Worm (Caenorhabditis elegans) whole organism, young adult: ENCODE data around the gene ZK218.5.

ENCODE experiments used
- B0019.2 ChIP-seq: fragments of 200-800 bp; sonication (Bioruptor generic); conservative IDR thresholded peaks from 2 replicates; pipeline ENCODE4 v1.3.6; 2022; ENCODE audit warnings: missing genetic modification reagents, missing genetic modification characterization, missing compliant biosample characterization
- B0261.1 ChIP-seq: sonication (generic microtip); optimal IDR thresholded peaks from 2 replicates; lab custom pipeline; 2016; ENCODE audit warnings: mild to moderate bottlenecking, missing genetic modification characterization, moderate library complexity, missing compliant biosample characterization
- B0336.3 ChIP-seq: fragments of 200-800 bp; sonication (Bioruptor generic); IDR thresholded peaks from 2 replicates; pipeline ENCODE4 v1.3.6; 2022; ENCODE audit warnings: missing genetic modification characterization, missing compliant biosample characterization
- F33H1.4 ChIP-seq: fragments of 200-800 bp; sonication (Bioruptor generic); IDR thresholded peaks from 2 replicates; pipeline ENCODE4 v1.3.6; 2022; ENCODE audit warnings: missing genetic modification reagents, missing genetic modification characterization, missing compliant biosample characterization
- F37B4.10 ChIP-seq: fragments of 200-800 bp; sonication (Bioruptor generic); IDR thresholded peaks from 2 replicates; pipeline ENCODE4 v1.3.6; 2022; ENCODE audit warnings: missing genetic modification characterization, missing compliant biosample characterization
- F55B11.4 ChIP-seq: sonication (generic microtip); optimal IDR thresholded peaks from 2 replicates; lab custom pipeline; 2016; ENCODE audit warnings: missing compliant biosample characterization, missing genetic modification characterization, borderline replicate concordance; ENCODE audit not compliant: insufficient read depth
- T07F8.4 ChIP-seq: sonication (generic microtip); optimal IDR thresholded peaks from 2 replicates; lab custom pipeline; 2016; ENCODE audit warnings: mild to moderate bottlenecking, missing genetic modification characterization, moderate library complexity, missing compliant biosample characterization
- Y79H2A.3 ChIP-seq: fragments of 200-800 bp; sonication (Bioruptor generic); conservative IDR thresholded peaks from 2 replicates; pipeline ENCODE4 v1.3.6; 2022; ENCODE audit warnings: missing genetic modification reagents, missing genetic modification characterization, missing compliant biosample characterization
- akir-1 ChIP-seq: fragments of 200-800 bp; sonication (Bioruptor generic); optimal IDR thresholded peaks from 2 replicates; lab custom pipeline; 2018; ENCODE audit warnings: mild to moderate bottlenecking, missing genetic modification characterization, moderate library complexity, missing compliant biosample characterization
- ama-1 ChIP-seq, 3 experiments: fragments of 150-350 bp in 1 of 3; sonication (generic microtip) in 2 of 3; optimal IDR thresholded peaks; 2 replicates each; lab custom pipeline; 2014 to 2018; ENCODE audit warnings: missing biosample characterization in 2 of 3, missing genetic modification characterization in 2 of 3, missing genetic modification reagents in 2 of 3
- atf-7 ChIP-seq: sonication (generic microtip); optimal IDR thresholded peaks from 2 replicates; lab custom pipeline; 2017; ENCODE audit warnings: mild to moderate bottlenecking, missing genetic modification characterization, missing compliant biosample characterization
- ceh-79 ChIP-seq: sonication (generic microtip); optimal IDR thresholded peaks from 2 replicates; lab custom pipeline; 2017; ENCODE audit warnings: mild to moderate bottlenecking, missing genetic modification characterization, missing compliant biosample characterization
- chd-7 ChIP-seq: sonication (generic microtip); optimal IDR thresholded peaks from 2 replicates; lab custom pipeline; 2016; ENCODE audit warnings: mild to moderate bottlenecking, missing genetic modification characterization, moderate library complexity, missing compliant biosample characterization
- dpff-1 ChIP-seq: sonication (generic microtip); optimal IDR thresholded peaks from 2 replicates; lab custom pipeline; 2017; ENCODE audit warnings: mild to moderate bottlenecking, missing genetic modification characterization, missing compliant biosample characterization
- egl-18 ChIP-seq: fragments of 200-800 bp; sonication (Bioruptor generic); IDR thresholded peaks from 2 replicates; pipeline ENCODE4 v1.3.6; 2022; ENCODE audit warnings: missing genetic modification reagents, missing genetic modification characterization, missing compliant biosample characterization
- egl-44 ChIP-seq: fragments of 200-800 bp; sonication (Bioruptor generic); IDR thresholded peaks from 2 replicates; pipeline ENCODE4 v1.3.6; 2022; ENCODE audit warnings: missing genetic modification reagents, missing genetic modification characterization, missing compliant biosample characterization
- ekl-4 ChIP-seq: fragments of 200-800 bp; sonication (Bioruptor generic); IDR thresholded peaks from 2 replicates; pipeline ENCODE4 v1.3.6; 2022; ENCODE audit warnings: missing genetic modification reagents, missing genetic modification characterization, missing compliant biosample characterization
- fkh-3 ChIP-seq: sonication (generic microtip); optimal IDR thresholded peaks from 2 replicates; lab custom pipeline; 2016; ENCODE audit warnings: mild to moderate bottlenecking, missing genetic modification characterization, missing compliant biosample characterization
- him-1 ChIP-seq: sonication (generic microtip); optimal IDR thresholded peaks from 2 replicates; lab custom pipeline; 2016; ENCODE audit warnings: missing genotype, missing genetic modification reagents, missing genetic modification characterization, missing compliant biosample characterization
- hlh-12 ChIP-seq: sonication (generic microtip); optimal IDR thresholded peaks from 2 replicates; lab custom pipeline; 2016; ENCODE audit warnings: missing genetic modification characterization, missing compliant biosample characterization
- lag-1 ChIP-seq: fragments of 200-800 bp; sonication (Bioruptor generic); IDR thresholded peaks from 2 replicates; pipeline ENCODE4 v1.3.6; 2022; ENCODE audit warnings: missing genetic modification reagents, missing genetic modification characterization, missing compliant biosample characterization
- let-607 ChIP-seq, 2 experiments: fragments of 200-800 bp in 1 of 2; sonication (Bioruptor generic) in 1 of 2; sonication (generic microtip) in 1 of 2; optimal IDR thresholded peaks; 2 replicates each; lab custom pipeline; 2016 to 2018; ENCODE audit warnings: mild to moderate bottlenecking in 2 of 2, missing compliant biosample characterization in 2 of 2, missing genetic modification characterization in 2 of 2, moderate library complexity in 2 of 2, missing genotype in 1 of 2
- lin-40 ChIP-seq: sonication (generic microtip); optimal IDR thresholded peaks from 2 replicates; lab custom pipeline; 2016; ENCODE audit warnings: missing genetic modification characterization, mild to moderate bottlenecking, missing compliant biosample characterization, missing genotype, missing genetic modification reagents
- lir-1 ChIP-seq: fragments of 200-800 bp; sonication (Bioruptor generic); conservative IDR thresholded peaks from 2 replicates; pipeline ENCODE4 v1.3.6; 2022; ENCODE audit warnings: missing genetic modification reagents, missing genetic modification characterization, missing compliant biosample characterization
- lsl-1 ChIP-seq: fragments of 200-800 bp; sonication (Bioruptor generic); optimal IDR thresholded peaks from 2 replicates; lab custom pipeline; 2018; ENCODE audit warnings: mild to moderate bottlenecking, missing genetic modification characterization, moderate library complexity, missing compliant biosample characterization
- madf-3 ChIP-seq: fragments of 200-800 bp; sonication (Bioruptor generic); IDR thresholded peaks from 2 replicates; pipeline ENCODE4 v1.3.6; 2022; ENCODE audit warnings: missing genetic modification reagents, missing genetic modification characterization, missing compliant biosample characterization
- mes-4 ChIP-seq: sonication (generic microtip); optimal IDR thresholded peaks from 2 replicates; lab custom pipeline; 2016; ENCODE audit warnings: missing genotype, missing genetic modification characterization, missing compliant biosample characterization
- mxl-1 ChIP-seq: sonication (generic microtip); optimal IDR thresholded peaks from 2 replicates; lab custom pipeline; 2016; ENCODE audit warnings: missing genetic modification characterization, missing compliant biosample characterization
- nfya-1 ChIP-seq: sonication (generic microtip); optimal IDR thresholded peaks from 2 replicates; lab custom pipeline; 2017; ENCODE audit warnings: antibody characterized with exemption, missing compliant biosample characterization, missing genetic modification characterization, borderline replicate concordance; ENCODE audit not compliant: insufficient read depth
- nhr-179 ChIP-seq: sonication (generic microtip); optimal IDR thresholded peaks from 2 replicates; lab custom pipeline; 2016; ENCODE audit warnings: mild to moderate bottlenecking, missing genetic modification characterization, missing compliant biosample characterization
- nhr-90 ChIP-seq: sonication (generic microtip); optimal IDR thresholded peaks from 2 replicates; lab custom pipeline; 2016; ENCODE audit warnings: missing genotype, mild to moderate bottlenecking, missing genetic modification characterization, missing compliant biosample characterization
- pbrm-1 ChIP-seq: fragments of 200-800 bp; sonication (Bioruptor generic); IDR thresholded peaks from 2 replicates; pipeline ENCODE4 v1.3.6; 2022; ENCODE audit warnings: missing genetic modification reagents, missing genetic modification characterization, missing compliant biosample characterization
- snpc-3.4 ChIP-seq: sonication (generic microtip); optimal IDR thresholded peaks from 2 replicates; lab custom pipeline; 2017; ENCODE audit warnings: missing genetic modification characterization, mild to moderate bottlenecking, missing compliant biosample characterization, antibody characterized with exemption, moderate library complexity, missing genotype, missing genetic modification reagents
- snpc-4 ChIP-seq, 5 experiments: fragments of 150-350 bp in 1 of 5; sonication (generic microtip) in 4 of 5; optimal IDR thresholded peaks; 2 replicates each; lab custom pipeline; 2014 to 2018; ENCODE audit warnings: missing genetic modification characterization in 5 of 5, missing biosample characterization in 3 of 5, antibody characterized with exemption in 2 of 5, mild to moderate bottlenecking in 2 of 5, missing compliant biosample characterization in 2 of 5, missing genotype in 2 of 5, moderate library complexity in 2 of 5, missing genetic modification reagents in 1 of 5
- somi-1 ChIP-seq: fragments of 200-800 bp; sonication (Bioruptor generic); optimal IDR thresholded peaks from 2 replicates; lab custom pipeline; 2018; ENCODE audit warnings: mild to moderate bottlenecking, missing genetic modification characterization, missing compliant biosample characterization
- sptf-2 ChIP-seq: fragments of 200-800 bp; sonication (Bioruptor generic); optimal IDR thresholded peaks from 2 replicates; lab custom pipeline; 2018; ENCODE audit warnings: mild to moderate bottlenecking, missing genetic modification characterization, missing compliant biosample characterization
- tbx-9 ChIP-seq: sonication (generic microtip); optimal IDR thresholded peaks from 2 replicates; lab custom pipeline; 2016; ENCODE audit warnings: borderline replicate concordance, missing genetic modification characterization, inconsistent platforms, missing compliant biosample characterization
- ztf-3 ChIP-seq: fragments of 200-800 bp; sonication (Bioruptor generic); optimal IDR thresholded peaks from 2 replicates; lab custom pipeline; 2018; ENCODE audit warnings: mild to moderate bottlenecking, missing genetic modification characterization, missing compliant biosample characterization

The ZK218.5 gene

DNA sequence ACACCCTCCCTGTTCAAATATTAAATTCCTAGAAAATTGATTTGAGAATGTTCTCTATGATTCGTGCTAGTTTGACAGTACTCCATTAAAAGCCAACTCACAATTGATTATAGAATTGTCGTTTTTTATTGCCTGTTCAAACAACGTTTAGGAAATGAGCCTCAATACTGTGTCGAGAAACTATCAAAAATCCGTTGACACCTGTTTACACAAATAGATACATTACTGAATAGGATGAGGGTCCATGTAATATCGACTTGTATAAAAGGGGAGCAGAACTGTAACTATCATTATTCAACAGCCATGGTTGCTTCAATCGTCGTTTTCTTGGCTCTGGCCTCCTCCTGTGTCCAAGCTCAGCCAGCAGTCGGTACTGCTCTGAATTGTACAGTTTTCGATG, at the start of gene ZK218.5:
Gene ZK218.5, plus strand, starts transcription at position 301 of the 400 bp plus-strand sequence.
- no peak for TF ChIP-seq somi-1 (GFP tag; lab: Kevin White, UChicago)
- no peak for TF ChIP-seq atf-7 (tag; lab: Kevin White, UChicago)
- no peak for TF ChIP-seq him-1 (tag; lab: Kevin White, UChicago)
- TF ChIP-seq ceh-79 (tag; lab: Kevin White, UChicago), result no peak
- TF ChIP-seq hlh-12 (tag; lab: Kevin White, UChicago), result no peak
- TF ChIP-seq B0336.3, result no peak
- no peak for TF ChIP-seq nfya-1
- no peak for TF ChIP-seq madf-3 (GFP tag; lab: Robert Waterston, UW)
- TF ChIP-seq mxl-1, result no peak
- TF ChIP-seq dpff-1 (tag; lab: Kevin White, UChicago), result no peak
- TF ChIP-seq Y79H2A.3, result no peak
- TF ChIP-seq lag-1, result no peak
- no peak for TF ChIP-seq snpc-3.4 (tag; lab: Kevin White, UChicago)
- no peak for TF ChIP-seq F37B4.10 (GFP tag; lab: Robert Waterston, UW)
- no peak for TF ChIP-seq chd-7 (tag; lab: Kevin White, UChicago)
- TF ChIP-seq tbx-9 (tag; lab: Kevin White, UChicago), result no peak
- TF ChIP-seq F55B11.4 (tag; lab: Kevin White, UChicago), result no peak
- no peak for TF ChIP-seq B0261.1 (tag; lab: Kevin White, UChicago)
- no peak for TF ChIP-seq ama-1 (optimal IDR thresholded peaks at IDR 0.05; lab: Kevin White, UChicago)
- TF ChIP-seq ama-1 (GFP tag; optimal IDR thresholded peaks at IDR 0.05; lab: Kevin White, UChicago), result no peak
- TF ChIP-seq akir-1, result no peak

DNA sequence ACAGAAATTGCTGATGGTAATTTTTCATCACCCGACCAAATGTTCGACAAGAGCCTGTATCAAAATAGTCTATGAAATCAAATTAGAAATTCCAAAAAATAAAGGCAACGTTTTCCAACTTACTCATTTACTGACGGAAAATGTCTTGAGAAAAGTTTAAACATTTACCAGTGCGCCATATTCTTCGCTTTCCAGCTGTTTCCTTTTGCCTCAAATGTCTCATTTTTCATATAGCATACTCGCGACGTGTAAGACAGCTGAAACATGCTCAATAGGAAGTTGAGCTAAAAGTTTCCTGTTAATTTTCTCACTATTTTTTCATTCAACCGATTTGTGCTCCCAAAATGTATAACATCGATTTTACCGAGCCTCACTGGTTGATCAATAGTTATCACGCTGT, 40.9 kb upstream of the ZK218.5 start, which contains the start of gene sri-66:
Gene sri-66, plus strand, starts transcription at position 301 of the 400 bp plus-strand sequence.
- TF ChIP-seq ekl-4 (GFP tag; lab: Robert Waterston, UW) (no peak), T07F8.4 (tag; lab: Kevin White, UChicago) (no peak), let-607 (tag; optimal IDR thresholded peaks at IDR 0.05; lab: Kevin White, UChicago) (no peak), pbrm-1 (GFP tag; lab: Robert Waterston, UW) (no peak), tbx-9 (tag; lab: Kevin White, UChicago) (no peak), lir-1 (GFP tag; lab: Robert Waterston, UW) (no peak), B0019.2 (no peak), sptf-2 (GFP tag; lab: Kevin White, UChicago) (no peak), egl-18 (no peak), nhr-90 (no peak), snpc-4 (GFP tag; optimal IDR thresholded peaks at IDR 0.05; lab: Kevin White, UChicago) (no peak), snpc-4 (tag; optimal IDR thresholded peaks at IDR 0.05; lab: Kevin White, UChicago) (no peak), lsl-1 (GFP tag; lab: Kevin White, UChicago) (no peak), nhr-179 (tag; lab: Kevin White, UChicago) (no peak), egl-44 (GFP tag; lab: Robert Waterston, UW) (no peak), fkh-3 (tag; lab: Kevin White, UChicago) (no peak), mes-4 (tag; lab: Kevin White, UChicago) (no peak), F33H1.4 (GFP tag; lab: Robert Waterston, UW) (no peak)

DNA sequence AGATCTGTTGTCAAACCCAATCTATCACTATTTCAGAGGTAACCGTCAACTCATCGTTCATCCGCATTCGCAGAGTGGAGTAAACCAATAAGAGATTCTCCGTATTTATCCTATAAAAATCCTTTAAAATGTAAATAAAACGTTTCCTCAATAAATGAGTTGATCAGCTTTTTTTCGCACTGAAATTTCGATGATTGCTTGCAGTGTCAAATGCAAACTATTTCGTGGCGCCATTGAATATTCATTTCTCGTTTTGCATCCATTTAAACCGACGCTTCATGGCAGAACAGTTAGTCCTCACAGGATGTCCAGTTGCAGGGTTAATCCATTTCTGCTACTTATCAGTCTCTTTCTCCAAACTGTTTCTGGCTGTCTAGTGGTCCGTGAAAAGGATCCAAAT, 39.3 kb upstream of the ZK218.5 start, which contains the start of gene F28B1.9:
Gene F28B1.9, plus strand, starts transcription at position 301 of the 400 bp plus-strand sequence.
- TF ChIP-seq ztf-3 (GFP tag; lab: Kevin White, UChicago) (no peak), lin-40 (tag; lab: Kevin White, UChicago) (no peak)
